Worm (Caenorhabditis elegans) whole organism, L4 larva: Measurements from ENCODE around the gene C48B4.8.

Experiments
- ama-1 ChIP-seq: fragments of 150-350 bp; optimal IDR thresholded peaks from 2 replicates; lab custom pipeline; 2014; ENCODE audit warnings: inconsistent platforms, mixed read lengths
- egl-27 ChIP-seq: sonication (generic microtip); optimal IDR thresholded peaks from 3 replicates; lab custom pipeline; 2017; ENCODE audit warnings: missing biosample characterization, missing genetic modification reagents, missing genetic modification characterization
- fkh-10 ChIP-seq: fragments of 150-350 bp; optimal IDR thresholded peaks from 2 replicates; lab custom pipeline; 2014; ENCODE audit warnings: missing biosample characterization, missing genetic modification reagents, missing genetic modification characterization
- nhr-11 ChIP-seq: fragments of 150-350 bp; optimal IDR thresholded peaks from 2 replicates; lab custom pipeline; 2014; ENCODE audit warnings: missing biosample characterization, missing genetic modification characterization
- nhr-76 ChIP-seq: fragments of 150-350 bp; optimal IDR thresholded peaks from 2 replicates; lab custom pipeline; 2014; ENCODE audit warnings: missing biosample characterization, missing genetic modification characterization
- nhr-77 ChIP-seq: fragments of 150-350 bp; optimal IDR thresholded peaks from 2 replicates; lab custom pipeline; 2014; ENCODE audit warnings: missing biosample characterization, missing genetic modification characterization
- snpc-4 ChIP-seq: fragments of 150-350 bp; optimal IDR thresholded peaks from 2 replicates; lab custom pipeline; 2014; ENCODE audit warnings: missing biosample characterization, missing genetic modification characterization
- ztf-11 ChIP-seq: fragments of 150-350 bp; optimal IDR thresholded peaks from 2 replicates; lab custom pipeline; 2014; ENCODE audit warnings: missing biosample characterization, missing genetic modification characterization

ce11 chrIII:9558463-9558862, 2.6 kb downstream of the C48B4.8 start, which contains the start of gene C48B4.6:
- TF ChIP-seq ztf-11 (tag; lab: Kevin White, UChicago) (no peak), egl-27 (no peak), ama-1 (lab: Kevin White, UChicago) (no peak), nhr-76 (tag; lab: Kevin White, UChicago) (no peak), nhr-77 (tag; lab: Kevin White, UChicago) (no peak), fkh-10 (GFP tag; lab: Kevin White, UChicago) (no peak), snpc-4 (no peak), nhr-11 (tag; lab: Kevin White, UChicago) (no peak)
